Fruit fly (Drosophila melanogaster) Kc167 (cell line): Measurements from ENCODE around the gene CG5653.

ENCODE experiments used
- Myc ChIP-seq: fragments of >200 bp; optimal IDR thresholded peaks from 2 replicates; lab custom pipeline; 2017; ENCODE audit warnings: missing external identifiers
- Sin3A ChIP-seq: fragments of >200 bp; optimal IDR thresholded peaks from 2 replicates; lab custom pipeline; 2018; ENCODE audit warnings: missing external identifiers
- h ChIP-seq: fragments of >200 bp; optimal IDR thresholded peaks from 3 replicates; lab custom pipeline; 2018; ENCODE audit warnings: missing external identifiers
- insv ChIP-seq: fragments of >200 bp; optimal IDR thresholded peaks from 3 replicates; lab custom pipeline; 2018; ENCODE audit warnings: missing external identifiers
- psq ChIP-seq: fragments of >200 bp; optimal IDR thresholded peaks from 2 replicates; lab custom pipeline; 2017; ENCODE audit warnings: missing external identifiers
- ttk ChIP-seq: sonication (Bioruptor generic); optimal IDR thresholded peaks from 2 replicates; lab custom pipeline; 2017; ENCODE audit warnings: missing external identifiers

dm6 chr3L:8949823-8950222, 16.4 kb downstream of the CG5653 start:
- no peak for TF ChIP-seq h (lab: Kevin White, UChicago)
- TF ChIP-seq Myc = no peak
- TF ChIP-seq ttk (lab: Kevin White, UChicago) = no peak
- TF ChIP-seq psq (lab: Kevin White, UChicago) = no peak
- TF ChIP-seq insv (lab: Kevin White, UChicago) = no peak
- TF ChIP-seq Sin3A (lab: Kevin White, UChicago) = no peak
